Worm (Caenorhabditis elegans) whole organism, L3 larva: Measurements from ENCODE around the gene ndua-8.
A peak's percentile ranks its signal among the peaks of the same experiment; 100 is the strongest.
"Not testable (repeated sequence)": the region's sequence is repeated elsewhere in the genome, so short reads cannot be mapped to it uniquely, and the experiment has no call there.

Experiments
- ZK546.5 ChIP-seq: sonication (generic microtip); optimal IDR thresholded peaks from 2 replicates; lab custom pipeline; 2017; ENCODE audit warnings: missing biosample characterization, missing genetic modification characterization
- aly-2 ChIP-seq: fragments of 150-350 bp; optimal IDR thresholded peaks from 2 replicates; lab custom pipeline; 2014; ENCODE audit warnings: missing biosample characterization, missing genetic modification characterization
- ama-1 ChIP-seq: fragments of 150-350 bp; optimal IDR thresholded peaks from 2 replicates; lab custom pipeline; 2018
- ceh-16 ChIP-seq: sonication (generic microtip); optimal IDR thresholded peaks from 2 replicates; lab custom pipeline; 2017; ENCODE audit warnings: missing biosample characterization, missing genetic modification characterization
- ceh-28 ChIP-seq: fragments of 150-350 bp; optimal IDR thresholded peaks from 2 replicates; lab custom pipeline; 2014; ENCODE audit warnings: missing biosample characterization, missing genetic modification reagents, missing genetic modification characterization
- ceh-82 ChIP-seq: fragments of 150-350 bp; optimal IDR thresholded peaks from 2 replicates; lab custom pipeline; 2014; ENCODE audit warnings: missing biosample characterization, missing genetic modification characterization
- ceh-9 ChIP-seq: sonication (generic microtip); optimal IDR thresholded peaks from 2 replicates; lab custom pipeline; 2018; ENCODE audit warnings: missing biosample characterization, missing genetic modification characterization
- daf-12 ChIP-seq: fragments of 150-350 bp; optimal IDR thresholded peaks from 2 replicates; lab custom pipeline; 2014; ENCODE audit warnings: missing biosample characterization, missing genetic modification reagents, missing genetic modification characterization
- egl-5 ChIP-seq: fragments of 150-350 bp; optimal IDR thresholded peaks from 2 replicates; lab custom pipeline; 2017; ENCODE audit warnings: missing biosample characterization, missing genetic modification reagents, missing genetic modification characterization, inconsistent platforms
- fkh-10 ChIP-seq: sonication (generic microtip); optimal IDR thresholded peaks from 2 replicates; lab custom pipeline; 2017; ENCODE audit warnings: missing biosample characterization, missing genetic modification reagents, missing genetic modification characterization
- hmg-11 ChIP-seq: sonication (generic microtip); optimal IDR thresholded peaks from 2 replicates; lab custom pipeline; 2016; ENCODE audit warnings: missing genetic modification characterization, missing compliant biosample characterization
- jun-1 ChIP-seq: fragments of 150-350 bp; optimal IDR thresholded peaks from 2 replicates; lab custom pipeline; 2014; ENCODE audit warnings: missing biosample characterization, missing genetic modification reagents, missing genetic modification characterization
- lin-15B ChIP-seq: fragments of 150-350 bp; optimal IDR thresholded peaks from 2 replicates; lab custom pipeline; 2014; ENCODE audit warnings: missing biosample characterization, missing genetic modification characterization
- lin-39 ChIP-seq: fragments of 150-350 bp; optimal IDR thresholded peaks from 2 replicates; lab custom pipeline; 2018; ENCODE audit warnings: missing biosample characterization, missing genetic modification reagents, missing genetic modification characterization
- mml-1 ChIP-seq: fragments of 150-350 bp; sonication (generic microtip); optimal IDR thresholded peaks from 3 replicates; lab custom pipeline; 2014; ENCODE audit warnings: missing biosample characterization, missing genetic modification characterization
- nfya-1 ChIP-seq: sonication (generic microtip); optimal IDR thresholded peaks from 2 replicates; lab custom pipeline; 2017; ENCODE audit warnings: missing genetic modification characterization, mild to moderate bottlenecking, missing compliant biosample characterization, antibody characterized with exemption, moderate library complexity; ENCODE audit not compliant: insufficient read depth
- nhr-11 ChIP-seq: fragments of 150-350 bp; optimal IDR thresholded peaks from 2 replicates; lab custom pipeline; 2014; ENCODE audit warnings: missing biosample characterization, missing genetic modification characterization
- nhr-12 ChIP-seq: fragments of 150-350 bp; optimal IDR thresholded peaks from 2 replicates; lab custom pipeline; 2014; ENCODE audit warnings: missing biosample characterization, missing genetic modification characterization
- nhr-237 ChIP-seq: fragments of 150-350 bp; optimal IDR thresholded peaks from 2 replicates; lab custom pipeline; 2014; ENCODE audit warnings: missing biosample characterization, missing genetic modification characterization
- nhr-25 ChIP-seq: sonication (generic microtip); optimal IDR thresholded peaks from 2 replicates; lab custom pipeline; 2017; ENCODE audit warnings: missing biosample characterization, missing genetic modification characterization
- nhr-43 ChIP-seq: sonication (generic microtip); optimal IDR thresholded peaks from 2 replicates; lab custom pipeline; 2016; ENCODE audit warnings: mild to moderate bottlenecking, missing genetic modification characterization, missing compliant biosample characterization; ENCODE audit not compliant: poor library complexity, severe bottlenecking
- nhr-67 ChIP-seq: fragments of 150-350 bp; optimal IDR thresholded peaks from 2 replicates; lab custom pipeline; 2014; ENCODE audit warnings: missing biosample characterization, missing genetic modification characterization
- nhr-76 ChIP-seq: fragments of 150-350 bp; sonication (generic microtip); optimal IDR thresholded peaks from 5 replicates; lab custom pipeline; 2014; ENCODE audit warnings: missing biosample characterization, missing genetic modification characterization
- nhr-77 ChIP-seq: fragments of 150-350 bp; optimal IDR thresholded peaks from 2 replicates; lab custom pipeline; 2014; ENCODE audit warnings: missing biosample characterization, missing genetic modification characterization
- pha-4 ChIP-seq: fragments of 150-350 bp; optimal IDR thresholded peaks from 2 replicates; lab custom pipeline; 2014; ENCODE audit warnings: missing biosample characterization, missing genetic modification reagents, missing genetic modification characterization
- sea-2 ChIP-seq: fragments of 150-350 bp; sonication (generic microtip); optimal IDR thresholded peaks from 4 replicates; lab custom pipeline; 2014; ENCODE audit warnings: missing biosample characterization, missing genetic modification reagents, missing genetic modification characterization
- skn-1 ChIP-seq: fragments of 150-350 bp; optimal IDR thresholded peaks from 2 replicates; lab custom pipeline; 2014; ENCODE audit warnings: missing biosample characterization, missing genetic modification characterization
- unc-39 ChIP-seq: sonication (generic microtip); optimal IDR thresholded peaks from 4 replicates; lab custom pipeline; 2017; ENCODE audit warnings: missing biosample characterization, missing genetic modification characterization
- unc-62 ChIP-seq: fragments of 150-350 bp; sonication (generic microtip); optimal IDR thresholded peaks from 4 replicates; lab custom pipeline; 2014; ENCODE audit warnings: missing biosample characterization, missing genetic modification reagents, missing genetic modification characterization

The ndua-8 gene

ce11 chrIII:2551981-2552380 is 23.1 kb downstream of the ndua-8 start:
- TF ChIP-seq unc-39, result no peak
- no peak for TF ChIP-seq nhr-76 (tag; lab: Kevin White, UChicago)
- TF ChIP-seq ceh-28 (tag; lab: Kevin White, UChicago), result no peak
- TF ChIP-seq ceh-82 (tag; lab: Kevin White, UChicago), result no peak
- TF ChIP-seq ama-1, result no peak
- no peak for TF ChIP-seq aly-2 (tag; lab: Kevin White, UChicago)
- TF ChIP-seq jun-1, result no peak
- no peak for TF ChIP-seq mml-1
- TF ChIP-seq sea-2 (GFP tag; lab: Kevin White, UChicago), result no peak
- no peak for TF ChIP-seq ceh-9 (tag; lab: Kevin White, UChicago)

- TF ChIP-seq nfya-1 (tag; lab: Kevin White, UChicago) (peak; percentile 35), pha-4 (tag; lab: Kevin White, UChicago) (no peak), lin-15B (tag; lab: Kevin White, UChicago) (peak; percentile 20)
These were observed 23.5 kb downstream of the ndua-8 start for ce11 chrIII:2552382-2552781.

ce11 chrIII:2553579-2553978 is 24.7 kb downstream of the ndua-8 start:
- peak; percentile 69 for TF ChIP-seq lin-39 (tag; lab: Kevin White, UChicago)
- no peak for TF ChIP-seq daf-12 (tag; lab: Kevin White, UChicago)

- TF ChIP-seq nhr-25 (tag; lab: Kevin White, UChicago) (no peak), nhr-43 (tag; lab: Kevin White, UChicago) (no peak), skn-1 (tag; lab: Kevin White, UChicago) (no peak)
These were observed 31.9 kb downstream of the ndua-8 start for ce11 chrIII:2560763-2561162.

- no peak for TF ChIP-seq lin-15B (tag; lab: Kevin White, UChicago)
- no peak for TF ChIP-seq jun-1
- no peak for TF ChIP-seq nhr-76 (tag; lab: Kevin White, UChicago)
- TF ChIP-seq, all 47 proteins: peak for 0
These were observed 32.5 kb downstream of the ndua-8 start, which contains the start of gene nhr-239 for ce11 chrIII:2561410-2561809. Gene nhr-239, plus strand, starts transcription at chrIII:2561710.

- TF ChIP-seq pha-4 (tag; lab: Kevin White, UChicago) (no peak), fkh-10 (GFP tag; lab: Kevin White, UChicago) (no peak), jun-1 (no peak), unc-39 (no peak), lin-15B (tag; lab: Kevin White, UChicago) (no peak), unc-62 (GFP tag; lab: Kevin White, UChicago) (no peak), nhr-11 (no peak), lin-39 (tag; lab: Kevin White, UChicago) (no peak), nhr-25 (tag; lab: Kevin White, UChicago) (no peak), hmg-11 (tag; lab: Kevin White, UChicago) (no peak), egl-5 (tag; lab: Kevin White, UChicago) (no peak), sea-2 (GFP tag; lab: Kevin White, UChicago) (no peak), ZK546.5 (no peak), nhr-77 (tag; lab: Kevin White, UChicago) (no peak), ceh-16 (tag; lab: Kevin White, UChicago) (no peak), nhr-237 (tag; lab: Kevin White, UChicago) (no peak)
These were observed 34.3 kb downstream of the ndua-8 start for ce11 chrIII:2563033-2563656.

- TF ChIP-seq nhr-12 (tag; lab: Kevin White, UChicago); nhr-67; mml-1: not testable (repeated sequence)
- TF ChIP-seq, all 47 proteins: peak for 0; not testable (repeated sequence) for 47
These were observed 35.0 kb downstream of the ndua-8 start, which contains the start of gene Y54F10AM.11 for ce11 chrIII:2563883-2564282. Gene Y54F10AM.11, minus strand, starts transcription at chrIII:2563983.
